Worm (Caenorhabditis elegans) whole organism, young adult: ENCODE results near the gene C05D11.5.

Source experiments
- B0035.1 ChIP-seq: sonication (generic microtip); optimal IDR thresholded peaks from 2 replicates; lab custom pipeline; 2016; ENCODE audit warnings: missing genetic modification characterization, mild to moderate bottlenecking, missing compliant biosample characterization, missing genotype, missing genetic modification reagents
- B0261.1 ChIP-seq: sonication (generic microtip); optimal IDR thresholded peaks from 2 replicates; lab custom pipeline; 2016; ENCODE audit warnings: mild to moderate bottlenecking, missing genetic modification characterization, moderate library complexity, missing compliant biosample characterization
- B0336.3 ChIP-seq: fragments of 200-800 bp; sonication (Bioruptor generic); IDR thresholded peaks from 2 replicates; pipeline ENCODE4 v1.3.6; 2022; ENCODE audit warnings: missing genetic modification characterization, missing compliant biosample characterization
- C06A6.2 ChIP-seq: fragments of 200-800 bp; sonication (Bioruptor generic); conservative IDR thresholded peaks from 2 replicates; pipeline ENCODE4 v1.3.6; 2022; ENCODE audit warnings: missing genetic modification characterization, missing compliant biosample characterization
- F57C9.4 ChIP-seq: sonication (generic microtip); optimal IDR thresholded peaks from 2 replicates; lab custom pipeline; 2017; ENCODE audit warnings: mild to moderate bottlenecking, missing genetic modification characterization, missing compliant biosample characterization
- T07F8.4 ChIP-seq: sonication (generic microtip); optimal IDR thresholded peaks from 2 replicates; lab custom pipeline; 2016; ENCODE audit warnings: mild to moderate bottlenecking, missing genetic modification characterization, moderate library complexity, missing compliant biosample characterization
- Y53F4B.3 ChIP-seq: fragments of 200-800 bp; sonication (Bioruptor generic); IDR thresholded peaks from 2 replicates; pipeline ENCODE4 v1.3.6; 2022; ENCODE audit warnings: missing genetic modification reagents, missing genetic modification characterization, missing compliant biosample characterization
- Y53G8AR.9 ChIP-seq: fragments of 200-800 bp; sonication (Bioruptor generic); conservative IDR thresholded peaks from 2 replicates; pipeline ENCODE4 v1.3.6; 2022; ENCODE audit warnings: missing genetic modification reagents, missing genetic modification characterization, missing compliant biosample characterization
- Y67H2A.10 ChIP-seq: fragments of 200-800 bp; sonication (Bioruptor generic); conservative IDR thresholded peaks from 2 replicates; pipeline ENCODE4 v1.3.6; 2022; ENCODE audit warnings: missing genetic modification reagents, missing genetic modification characterization, missing compliant biosample characterization
- aptf-2 ChIP-seq: fragments of 200-800 bp; sonication (Bioruptor generic); conservative IDR thresholded peaks from 2 replicates; pipeline ENCODE4 v1.3.6; 2022; ENCODE audit warnings: missing genetic modification reagents, missing genetic modification characterization, missing compliant biosample characterization
- atf-7 ChIP-seq: sonication (generic microtip); optimal IDR thresholded peaks from 2 replicates; lab custom pipeline; 2017; ENCODE audit warnings: mild to moderate bottlenecking, missing genetic modification characterization, missing compliant biosample characterization
- cebp-1 ChIP-seq, 2 experiments: fragments of 200-800 bp in 1 of 2; sonication (Bioruptor generic) in 1 of 2; sonication (generic microtip) in 1 of 2; IDR thresholded peaks in 1 of 2; optimal IDR thresholded peaks in 1 of 2; 2 replicates each; pipeline versions ENCODE4 v1.3.6 to Lab custom; 2017 to 2022; ENCODE audit warnings: missing compliant biosample characterization in 2 of 2, missing genetic modification characterization in 2 of 2, mild to moderate bottlenecking in 1 of 2, missing genetic modification reagents in 1 of 2, moderate library complexity in 1 of 2
- ceh-40 ChIP-seq: fragments of 200-800 bp; sonication (Bioruptor generic); IDR thresholded peaks from 2 replicates; pipeline ENCODE4 v1.3.6; 2022; ENCODE audit warnings: missing genetic modification characterization, missing compliant biosample characterization
- ceh-91 ChIP-seq: fragments of 200-800 bp; sonication (Bioruptor generic); IDR thresholded peaks from 2 replicates; pipeline ENCODE4 v1.3.6; 2022; ENCODE audit warnings: missing genetic modification reagents, missing genetic modification characterization, missing compliant biosample characterization
- gei-17 ChIP-seq: fragments of 200-800 bp; sonication (Bioruptor generic); optimal IDR thresholded peaks from 2 replicates; lab custom pipeline; 2018; ENCODE audit warnings: mild to moderate bottlenecking, missing genetic modification characterization, missing compliant biosample characterization
- hlh-12 ChIP-seq: sonication (generic microtip); optimal IDR thresholded peaks from 2 replicates; lab custom pipeline; 2016; ENCODE audit warnings: missing genetic modification characterization, missing compliant biosample characterization
- hrde-1 ChIP-seq: sonication (generic microtip); optimal IDR thresholded peaks from 2 replicates; lab custom pipeline; 2016; ENCODE audit warnings: missing genetic modification characterization, mild to moderate bottlenecking, missing compliant biosample characterization, moderate library complexity, missing genotype, missing genetic modification reagents, borderline replicate concordance
- lag-1 ChIP-seq: fragments of 200-800 bp; sonication (Bioruptor generic); IDR thresholded peaks from 2 replicates; pipeline ENCODE4 v1.3.6; 2022; ENCODE audit warnings: missing genetic modification reagents, missing genetic modification characterization, missing compliant biosample characterization
- let-607 ChIP-seq, 2 experiments: fragments of 200-800 bp in 1 of 2; sonication (Bioruptor generic) in 1 of 2; sonication (generic microtip) in 1 of 2; optimal IDR thresholded peaks; 2 replicates each; lab custom pipeline; 2016 to 2018; ENCODE audit warnings: mild to moderate bottlenecking in 2 of 2, missing compliant biosample characterization in 2 of 2, missing genetic modification characterization in 2 of 2, moderate library complexity in 2 of 2, missing genotype in 1 of 2
- lsl-1 ChIP-seq: fragments of 200-800 bp; sonication (Bioruptor generic); optimal IDR thresholded peaks from 2 replicates; lab custom pipeline; 2018; ENCODE audit warnings: mild to moderate bottlenecking, missing genetic modification characterization, moderate library complexity, missing compliant biosample characterization
- lsy-27 ChIP-seq: sonication (generic microtip); optimal IDR thresholded peaks from 2 replicates; lab custom pipeline; 2017; ENCODE audit warnings: missing genetic modification characterization, mild to moderate bottlenecking, missing compliant biosample characterization, antibody characterized with exemption, missing genotype, borderline replicate concordance; ENCODE audit not compliant: insufficient read depth
- madf-10 ChIP-seq: sonication (generic microtip); optimal IDR thresholded peaks from 2 replicates; lab custom pipeline; 2016; ENCODE audit warnings: mild to moderate bottlenecking, missing genetic modification characterization, missing compliant biosample characterization
- mcd-1 ChIP-seq: fragments of 200-800 bp; sonication (Bioruptor generic); IDR thresholded peaks from 2 replicates; pipeline ENCODE4 v1.3.6; 2022; ENCODE audit warnings: missing genetic modification reagents, missing genetic modification characterization, missing compliant biosample characterization
- mxl-1 ChIP-seq: sonication (generic microtip); optimal IDR thresholded peaks from 2 replicates; lab custom pipeline; 2016; ENCODE audit warnings: missing genetic modification characterization, missing compliant biosample characterization
- nfya-2 ChIP-seq: fragments of 200-800 bp; sonication (Bioruptor generic); IDR thresholded peaks from 2 replicates; pipeline ENCODE4 v1.3.6; 2022; ENCODE audit warnings: missing genetic modification reagents, missing genetic modification characterization, missing compliant biosample characterization
- nfyb-1 ChIP-seq: fragments of 200-800 bp; sonication (Bioruptor generic); IDR thresholded peaks from 2 replicates; pipeline ENCODE4 v1.3.6; 2022; ENCODE audit warnings: missing genetic modification reagents, missing genetic modification characterization, missing compliant biosample characterization
- nhr-120 ChIP-seq: fragments of 200-800 bp; sonication (Bioruptor generic); IDR thresholded peaks from 2 replicates; pipeline ENCODE4 v1.3.6; 2022; ENCODE audit warnings: missing genetic modification characterization, missing compliant biosample characterization
- nhr-179 ChIP-seq: sonication (generic microtip); optimal IDR thresholded peaks from 2 replicates; lab custom pipeline; 2016; ENCODE audit warnings: mild to moderate bottlenecking, missing genetic modification characterization, missing compliant biosample characterization
- pha-4 ChIP-seq: fragments of 150-350 bp; sonication (generic microtip); optimal IDR thresholded peaks from 2 replicates; lab custom pipeline; 2014; ENCODE audit warnings: missing biosample characterization, missing genetic modification reagents, missing genetic modification characterization
- rpc-1 ChIP-seq, 2 experiments: fragments of 150-350 bp in 1 of 2; sonication (generic microtip) in 1 of 2; optimal IDR thresholded peaks; 2 replicates each; lab custom pipeline; 2014 to 2018; ENCODE audit warnings: missing biosample characterization in 1 of 2, missing genetic modification characterization in 1 of 2, missing genetic modification reagents in 1 of 2, missing genotype in 1 of 2
- sdz-38 ChIP-seq: sonication (generic microtip); optimal IDR thresholded peaks from 2 replicates; lab custom pipeline; 2016; ENCODE audit warnings: missing genotype, missing genetic modification characterization, missing compliant biosample characterization
- snpc-1.3 ChIP-seq: sonication (generic microtip); optimal IDR thresholded peaks from 2 replicates; lab custom pipeline; 2017; ENCODE audit warnings: missing genetic modification characterization, mild to moderate bottlenecking, missing compliant biosample characterization, antibody characterized with exemption, moderate library complexity, missing genotype, missing genetic modification reagents; ENCODE audit not compliant: insufficient read depth
- snpc-3.4 ChIP-seq: sonication (generic microtip); optimal IDR thresholded peaks from 2 replicates; lab custom pipeline; 2017; ENCODE audit warnings: missing genetic modification characterization, mild to moderate bottlenecking, missing compliant biosample characterization, antibody characterized with exemption, moderate library complexity, missing genotype, missing genetic modification reagents
- snpc-4 ChIP-seq, 5 experiments: fragments of 150-350 bp in 1 of 5; sonication (generic microtip) in 4 of 5; optimal IDR thresholded peaks; 2 replicates each; lab custom pipeline; 2014 to 2018; ENCODE audit warnings: missing genetic modification characterization in 5 of 5, missing biosample characterization in 3 of 5, antibody characterized with exemption in 2 of 5, mild to moderate bottlenecking in 2 of 5, missing compliant biosample characterization in 2 of 5, missing genotype in 2 of 5, moderate library complexity in 2 of 5, missing genetic modification reagents in 1 of 5
- tbx-9 ChIP-seq: sonication (generic microtip); optimal IDR thresholded peaks from 2 replicates; lab custom pipeline; 2016; ENCODE audit warnings: borderline replicate concordance, missing genetic modification characterization, inconsistent platforms, missing compliant biosample characterization
- tlf-1 ChIP-seq: fragments of 200-800 bp; sonication (Bioruptor generic); optimal IDR thresholded peaks from 2 replicates; lab custom pipeline; 2018; ENCODE audit warnings: mild to moderate bottlenecking, missing genetic modification characterization, missing compliant biosample characterization
- zim-3 ChIP-seq: sonication (generic microtip); optimal IDR thresholded peaks from 2 replicates; lab custom pipeline; 2017; ENCODE audit warnings: mild to moderate bottlenecking, missing genetic modification characterization, moderate library complexity, missing compliant biosample characterization
- ztf-18 ChIP-seq: sonication (generic microtip); optimal IDR thresholded peaks from 2 replicates; lab custom pipeline; 2016; ENCODE audit warnings: missing genotype, mild to moderate bottlenecking, missing genetic modification characterization, missing compliant biosample characterization
- ztf-22 ChIP-seq: fragments of 200-800 bp; sonication (Bioruptor generic); optimal IDR thresholded peaks from 2 replicates; lab custom pipeline; 2018; ENCODE audit warnings: mild to moderate bottlenecking, missing genetic modification characterization, moderate library complexity, missing compliant biosample characterization
- ztf-25 ChIP-seq: fragments of 200-800 bp; sonication (Bioruptor generic); IDR thresholded peaks from 2 replicates; pipeline ENCODE4 v1.3.6; 2022; ENCODE audit warnings: missing genetic modification reagents, missing genetic modification characterization, missing compliant biosample characterization
- ztf-28 ChIP-seq: fragments of 200-800 bp; sonication (Bioruptor generic); IDR thresholded peaks from 2 replicates; pipeline ENCODE4 v1.3.6; 2022; ENCODE audit warnings: missing genetic modification reagents, missing genetic modification characterization, missing compliant biosample characterization

The C05D11.5 gene

DNA sequence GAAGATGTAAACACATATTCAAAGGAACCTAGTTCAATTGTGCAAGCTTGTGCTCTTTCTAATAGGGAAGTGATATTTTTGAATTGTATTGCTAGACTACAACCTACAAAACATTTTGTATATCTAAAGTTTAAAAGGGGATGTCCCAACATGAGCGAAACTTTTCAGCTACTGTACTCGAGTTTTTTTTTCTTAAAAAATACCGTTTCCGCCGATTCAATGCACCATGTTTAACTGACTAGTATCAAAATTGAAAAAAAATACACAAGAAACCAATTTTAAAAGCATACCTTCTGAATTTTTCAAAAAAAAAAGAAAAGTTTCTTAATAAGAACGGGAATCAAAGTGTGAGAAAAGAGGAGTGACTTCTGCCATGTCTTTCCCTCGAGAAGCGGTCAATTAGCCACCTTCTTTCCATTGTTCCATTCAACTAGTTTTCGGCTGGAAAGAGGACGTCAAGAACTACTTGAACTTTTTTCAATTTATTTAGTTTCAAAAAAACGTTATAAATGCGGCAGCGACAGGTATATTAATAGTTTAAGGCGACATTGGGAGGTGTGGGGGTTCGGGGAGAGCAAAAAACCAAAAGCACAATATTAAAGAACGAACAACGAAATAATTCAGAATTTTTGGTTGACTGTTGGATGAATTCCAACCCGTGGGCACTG lies 3.6 kb upstream of the C05D11.5 start, which contains the start of gene nas-4 (continued):
- TF ChIP-seq ceh-40 (GFP tag; lab: Robert Waterston, UW), result no peak
- no peak for TF ChIP-seq hrde-1
- no peak for TF ChIP-seq ztf-25
- no peak for TF ChIP-seq gei-17
- 0 out of 2 replicates have a peak, but pooled peaks have one; percentile 5 for TF ChIP-seq nhr-120 (GFP tag; lab: Robert Waterston, UW)
- no peak for TF ChIP-seq sdz-38 (tag; lab: Kevin White, UChicago)
- TF ChIP-seq B0336.3, result 0 out of 2 replicates have a peak, but pooled peaks have one; percentile 55
- peak; percentile 14 for TF ChIP-seq nhr-179 (tag; lab: Kevin White, UChicago)
- TF ChIP-seq zim-3 (tag; lab: Kevin White, UChicago), result no peak
- no peak for TF ChIP-seq B0261.1 (tag; lab: Kevin White, UChicago)
- no peak for TF ChIP-seq snpc-4 (GFP tag; optimal IDR thresholded peaks at IDR 0.05; lab: Kevin White, UChicago)
- no peak for TF ChIP-seq snpc-4 (tag; optimal IDR thresholded peaks at IDR 0.05; lab: Kevin White, UChicago)
- TF ChIP-seq rpc-1 (optimal IDR thresholded peaks at IDR 0.05; lab: Kevin White, UChicago), result no peak
- TF ChIP-seq rpc-1 (tag; optimal IDR thresholded peaks at IDR 0.05; lab: Kevin White, UChicago), result no peak
- TF ChIP-seq nfyb-1 (GFP tag; lab: Robert Waterston, UW), result peak; percentile 69
- TF ChIP-seq C06A6.2, result no peak; the same call in 1 of the 2 replicates
- no peak for TF ChIP-seq Y67H2A.10
- TF ChIP-seq atf-7 (tag; lab: Kevin White, UChicago), result peak; percentile 6
- peak in 1 of 2 experiments; percentile 13 for TF ChIP-seq let-607 (tag; optimal IDR thresholded peaks at IDR 0.05; lab: Kevin White, UChicago)
- TF ChIP-seq tbx-9 (tag; lab: Kevin White, UChicago), result no peak
- TF ChIP-seq hlh-12, result no peak
- no peak for TF ChIP-seq ztf-28 (GFP tag; lab: Robert Waterston, UW)
- TF ChIP-seq snpc-3.4 (tag; lab: Kevin White, UChicago), result no peak
- TF ChIP-seq pha-4, result no peak
- TF ChIP-seq ztf-18 (tag; lab: Kevin White, UChicago), result no peak
- 0 out of 2 replicates have a peak, but pooled peaks have one; percentile 38 for TF ChIP-seq cebp-1 (GFP tag; IDR thresholded peaks at IDR 0.05; lab: Robert Waterston, UW)
- peak; percentile 71 for TF ChIP-seq cebp-1 (tag; optimal IDR thresholded peaks at IDR 0.05; lab: Kevin White, UChicago)
- peak; percentile 75 for TF ChIP-seq B0035.1
- TF ChIP-seq ceh-91 (GFP tag; lab: Robert Waterston, UW), result no peak
- TF ChIP-seq Y53G8AR.9 (GFP tag; lab: Robert Waterston, UW), result peak; percentile 59; the same call in 1 of the 2 replicates
- TF ChIP-seq F57C9.4 (tag; lab: Kevin White, UChicago), result no peak
- no peak for TF ChIP-seq mxl-1
- no peak for TF ChIP-seq mcd-1 (GFP tag; lab: Robert Waterston, UW)
- no peak for TF ChIP-seq lsl-1 (GFP tag; lab: Kevin White, UChicago)
- TF ChIP-seq T07F8.4 (tag; lab: Kevin White, UChicago), result no peak
- no peak for TF ChIP-seq aptf-2 (GFP tag; lab: Robert Waterston, UW)
- no peak for TF ChIP-seq nfya-2 (GFP tag; lab: Robert Waterston, UW)
- TF ChIP-seq lsy-27 (tag; lab: Kevin White, UChicago), result no peak
- peak; percentile 24 for TF ChIP-seq tlf-1 (GFP tag; lab: Kevin White, UChicago)
- TF ChIP-seq lag-1 (GFP tag; lab: Robert Waterston, UW), result no peak
- TF ChIP-seq Y53F4B.3 (GFP tag; lab: Robert Waterston, UW), result no peak
- TF ChIP-seq ztf-22, result no peak
- TF ChIP-seq snpc-1.3 (tag; lab: Kevin White, UChicago), result no peak
- no peak for TF ChIP-seq madf-10
- TF ChIP-seq, all 124 proteins: peak for 25
